Fruit fly (Drosophila melanogaster): ENCODE results near the gene eIF3h.

DNA sequence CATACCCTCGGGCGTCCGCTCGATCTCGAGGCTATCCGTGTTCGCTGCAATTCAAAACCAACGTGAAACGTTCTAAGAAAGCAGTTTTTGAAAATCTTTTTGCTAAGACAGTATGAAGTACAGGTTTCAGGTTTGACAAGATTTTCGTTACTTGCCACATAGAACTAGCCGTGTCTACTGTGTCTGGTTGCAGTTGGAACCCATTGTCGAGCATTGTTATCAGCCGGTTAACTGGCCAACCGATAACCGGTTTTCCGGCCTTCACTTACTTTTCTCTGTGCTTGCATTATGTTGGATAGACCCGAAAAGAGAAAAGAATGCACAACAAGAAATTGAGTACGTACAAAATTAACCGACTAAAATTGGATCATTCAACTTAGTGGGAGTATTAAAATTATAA lies 2.9 kb downstream of the eIF3h start:
- no peak for TF ChIP-seq kay (GFP tag; ENCODE audit: borderline replicate concordance)
- TF ChIP-seq Crg-1 (GFP tag; optimal IDR thresholded peaks at IDR 0.05), result no peak
- TF ChIP-seq CG7101 (tag; optimal IDR thresholded peaks at IDR 0.05), result no peak
- no peak for TF ChIP-seq CG33017 (tag; optimal IDR thresholded peaks at IDR 0.05)
- TF ChIP-seq pad (GFP tag; optimal IDR thresholded peaks at IDR 0.05), result no peak
- TF ChIP-seq CG5204 (GFP tag; optimal IDR thresholded peaks at IDR 0.05), result no peak
- no peak for TF ChIP-seq CG1620 (GFP tag; optimal IDR thresholded peaks at IDR 0.05)
- TF ChIP-seq ovo (GFP tag; optimal IDR thresholded peaks at IDR 0.05), result no peak
- no peak for TF ChIP-seq toe (GFP tag; optimal IDR thresholded peaks at IDR 0.05)
- TF ChIP-seq tj (GFP tag; optimal IDR thresholded peaks at IDR 0.05), result no peak
- TF ChIP-seq Mnt (GFP tag; optimal IDR thresholded peaks at IDR 0.05), result no peak
- TF ChIP-seq Hr96 (GFP tag; optimal IDR thresholded peaks at IDR 0.05), result no peak
